ENCODE assay signal across 8 worm cellular contexts in genomic region chrIII:8201760-8202159, ce11.
A peak's percentile ranks its signal among the peaks of the same experiment; 100 is the strongest.
TF ChIP-seq lines count a peak whose summit lies in the region.

No protein-coding gene starts in this region.

TF ChIP-seq in whole organism, L1 larva, 84 proteins besides CTCF, POLR2A, EP300 and RAD21 (continues in another document):
- TF ChIP-seq jun-1 (tag; optimal IDR thresholded peaks at IDR 0.05; lab: Kevin White, UChicago): no peak
- TF ChIP-seq unc-62 (GFP tag; optimal IDR thresholded peaks at IDR 0.05; lab: Kevin White, UChicago): no peak
- TF ChIP-seq ceh-63 (GFP tag; optimal IDR thresholded peaks at IDR 0.05; lab: Kevin White, UChicago): no peak
- TF ChIP-seq tbx-2 (tag; optimal IDR thresholded peaks at IDR 0.05; lab: Kevin White, UChicago): peak; percentile 55
- TF ChIP-seq mdl-1 (tag; optimal IDR thresholded peaks at IDR 0.05; lab: Kevin White, UChicago): no peak
- TF ChIP-seq aha-1 (tag; optimal IDR thresholded peaks at IDR 0.05; lab: Kevin White, UChicago): no peak
- TF ChIP-seq nhr-85 (tag; lab: Kevin White, UChicago): no peak
- TF ChIP-seq isw-1 (GFP tag; IDR thresholded peaks at IDR 0.05; lab: Robert Waterston, UW): peak; percentile 31
- TF ChIP-seq ama-1 (optimal IDR thresholded peaks at IDR 0.05; lab: Kevin White, UChicago): no peak
- TF ChIP-seq hpl-2 (GFP tag; optimal IDR thresholded peaks at IDR 0.05; lab: Kevin White, UChicago): no peak
- TF ChIP-seq fos-1 (tag; optimal IDR thresholded peaks at IDR 0.05; lab: Kevin White, UChicago): no peak
- TF ChIP-seq lin-35 (GFP tag; optimal IDR thresholded peaks at IDR 0.05; lab: Kevin White, UChicago): peak in 1 of 2 experiments; percentile 51

TF ChIP-seq in whole organism, L2 larva, 48 proteins besides CTCF, POLR2A, EP300 and RAD21 (continues in another document):
- TF ChIP-seq sma-3 (GFP tag; optimal IDR thresholded peaks at IDR 0.05; lab: Kevin White, UChicago) (no peak), nhr-6 (tag; optimal IDR thresholded peaks at IDR 0.05; lab: Kevin White, UChicago) (no peak), nhr-10 (tag; optimal IDR thresholded peaks at IDR 0.05; lab: Kevin White, UChicago) (no peak), lin-11 (tag; optimal IDR thresholded peaks at IDR 0.05; lab: Kevin White, UChicago) (peak; percentile 30), sma-9 (GFP tag; optimal IDR thresholded peaks at IDR 0.05; lab: Kevin White, UChicago) (peak; percentile 41), sma-9 (tag; optimal IDR thresholded peaks at IDR 0.05; lab: Kevin White, UChicago) (no peak), C34F6.9 (tag; optimal IDR thresholded peaks at IDR 0.05; lab: Kevin White, UChicago) (peak; percentile 74), ztf-11 (tag; optimal IDR thresholded peaks at IDR 0.05; lab: Kevin White, UChicago) (no peak), nhr-77 (tag; optimal IDR thresholded peaks at IDR 0.05; lab: Kevin White, UChicago) (no peak), gmeb-1 (tag; optimal IDR thresholded peaks at IDR 0.05; lab: Kevin White, UChicago) (no peak), snpc-4 (tag; optimal IDR thresholded peaks at IDR 0.05; lab: Kevin White, UChicago) (no peak), nhr-11 (tag; optimal IDR thresholded peaks at IDR 0.05; lab: Kevin White, UChicago) (no peak)

TF ChIP-seq in whole organism, L3 larva, 47 proteins besides CTCF, POLR2A, EP300 and RAD21 (continues in another document):
- peak; percentile 43 for TF ChIP-seq snpc-4 (tag; optimal IDR thresholded peaks at IDR 0.05; lab: Kevin White, UChicago)
- TF ChIP-seq nfya-1 (tag; optimal IDR thresholded peaks at IDR 0.05; lab: Kevin White, UChicago; ENCODE audit: insufficient read depth): peak; percentile 77
- TF ChIP-seq elt-3 (tag; optimal IDR thresholded peaks at IDR 0.05; lab: Kevin White, UChicago): no peak
- TF ChIP-seq elt-2 (tag; optimal IDR thresholded peaks at IDR 0.05; lab: Kevin White, UChicago): no peak
- no peak for TF ChIP-seq nhr-237 (tag; optimal IDR thresholded peaks at IDR 0.05; lab: Kevin White, UChicago)
- TF ChIP-seq nhr-25 (tag; optimal IDR thresholded peaks at IDR 0.05; lab: Kevin White, UChicago): no peak
- no peak for TF ChIP-seq mml-1 (tag; optimal IDR thresholded peaks at IDR 0.05; lab: Kevin White, UChicago)
- TF ChIP-seq nhr-67 (tag; optimal IDR thresholded peaks at IDR 0.05; lab: Kevin White, UChicago): no peak
- TF ChIP-seq lin-39 (tag; optimal IDR thresholded peaks at IDR 0.05; lab: Kevin White, UChicago): peak; percentile 60
- no peak for TF ChIP-seq zag-1 (tag; optimal IDR thresholded peaks at IDR 0.05; lab: Kevin White, UChicago)
- TF ChIP-seq nhr-28 (tag; optimal IDR thresholded peaks at IDR 0.05; lab: Kevin White, UChicago): no peak
- no peak for TF ChIP-seq fkh-10 (GFP tag; optimal IDR thresholded peaks at IDR 0.05; lab: Kevin White, UChicago)

TF ChIP-seq in whole organism, L4 larva, 104 proteins besides CTCF, POLR2A, EP300 and RAD21 (continues in another document):
- TF ChIP-seq rbr-2 (tag; optimal IDR thresholded peaks at IDR 0.05; lab: Kevin White, UChicago) (peak; percentile 63), dpl-1 (GFP tag; optimal IDR thresholded peaks at IDR 0.05; lab: Kevin White, UChicago) (peak; percentile 6), vab-7 (GFP tag; IDR thresholded peaks at IDR 0.05; lab: Robert Waterston, UW) (0 out of 2 replicates have a peak, but pooled peaks have one; percentile 35), dmd-6 (GFP tag; IDR thresholded peaks at IDR 0.05; lab: Robert Waterston, UW) (0 out of 2 replicates have a peak, but pooled peaks have one; percentile 8), ceh-28 (tag; optimal IDR thresholded peaks at IDR 0.05; lab: Kevin White, UChicago) (peak; percentile 22), nhr-11 (tag; optimal IDR thresholded peaks at IDR 0.05; lab: Kevin White, UChicago) (peak; percentile 45), fkh-10 (GFP tag; optimal IDR thresholded peaks at IDR 0.05; lab: Kevin White, UChicago) (peak; percentile 45), daf-16 (GFP tag; optimal IDR thresholded peaks at IDR 0.05; lab: Kevin White, UChicago) (no peak), daf-16 (tag; optimal IDR thresholded peaks at IDR 0.05; lab: Kevin White, UChicago) (no peak), ctbp-1 (GFP tag; IDR thresholded peaks at IDR 0.05; lab: Robert Waterston, UW) (peak; percentile 28; the same call in 1 of the 2 replicates), lsy-2 (tag; optimal IDR thresholded peaks at IDR 0.05; lab: Kevin White, UChicago) (peak in 1 of 2 experiments; percentile 46)

TF ChIP-seq in whole organism, early embryonic, 17 proteins besides CTCF, POLR2A, EP300 and RAD21:
- TF ChIP-seq ceh-13 (GFP tag; optimal IDR thresholded peaks at IDR 0.05; lab: Kevin White, UChicago) (no peak), aly-1 (tag; optimal IDR thresholded peaks at IDR 0.05; lab: Kevin White, UChicago) (no peak), ceh-36 (tag; optimal IDR thresholded peaks at IDR 0.05; lab: Kevin White, UChicago) (peak; percentile 0), ets-7 (tag; optimal IDR thresholded peaks at IDR 0.05; lab: Kevin White, UChicago) (no peak), sea-1 (GFP tag; conservative IDR thresholded peaks at IDR 0.05; lab: Robert Waterston, UW) (no peak)

TF ChIP-seq in whole organism, late embryonic, 69 proteins besides CTCF, POLR2A, EP300 and RAD21 (continues in another document):
- TF ChIP-seq ceh-34 (tag; optimal IDR thresholded peaks at IDR 0.05; lab: Kevin White, UChicago): peak; percentile 63
- TF ChIP-seq ceh-48 (tag; optimal IDR thresholded peaks at IDR 0.05; lab: Kevin White, UChicago): peak; percentile 78
- no peak for TF ChIP-seq T23F11.4 (GFP tag; optimal IDR thresholded peaks at IDR 0.05; lab: Kevin White, UChicago)
- peak; percentile 33 for TF ChIP-seq ceh-14 (tag; optimal IDR thresholded peaks at IDR 0.05; lab: Kevin White, UChicago)
- TF ChIP-seq ceh-31 (tag; optimal IDR thresholded peaks at IDR 0.05; lab: Kevin White, UChicago): peak; percentile 78
- peak; percentile 51 for TF ChIP-seq nfya-1 (tag; optimal IDR thresholded peaks at IDR 0.05; lab: Kevin White, UChicago)
- peak; percentile 51 for TF ChIP-seq unc-55 (GFP tag; optimal IDR thresholded peaks at IDR 0.05; lab: Kevin White, UChicago)
- TF ChIP-seq ceh-18 (tag; optimal IDR thresholded peaks at IDR 0.05; lab: Kevin White, UChicago): peak; percentile 68
- peak; percentile 42 for TF ChIP-seq sdc-2 (tag; optimal IDR thresholded peaks at IDR 0.05; lab: Kevin White, UChicago)
- TF ChIP-seq ceh-19 (GFP tag; optimal IDR thresholded peaks at IDR 0.05; lab: Kevin White, UChicago): peak; percentile 33
- no peak for TF ChIP-seq elt-4 (tag; optimal IDR thresholded peaks at IDR 0.05; lab: Kevin White, UChicago)
- TF ChIP-seq rnt-1 (tag; optimal IDR thresholded peaks at IDR 0.05; lab: Kevin White, UChicago): peak; percentile 18
- no peak for TF ChIP-seq che-1 (tag; optimal IDR thresholded peaks at IDR 0.05; lab: Kevin White, UChicago)
- TF ChIP-seq unc-42 (tag; optimal IDR thresholded peaks at IDR 0.05; lab: Kevin White, UChicago): peak; percentile 83
- TF ChIP-seq K09A11.1 (tag; optimal IDR thresholded peaks at IDR 0.05; lab: Kevin White, UChicago; ENCODE audit: insufficient read depth): no peak

TF ChIP-seq in whole organism, mixed stage, embryonic, 35 proteins besides CTCF, POLR2A, EP300 and RAD21 (continues in another document):
- TF ChIP-seq mep-1 (tag; optimal IDR thresholded peaks at IDR 0.05; lab: Kevin White, UChicago) (no peak), elt-1 (tag; optimal IDR thresholded peaks at IDR 0.05; lab: Kevin White, UChicago; ENCODE audit: borderline replicate concordance, insufficient read depth) (no peak), drap-1 (GFP tag; optimal IDR thresholded peaks at IDR 0.05; lab: Kevin White, UChicago) (no peak), ceh-83 (GFP tag; optimal IDR thresholded peaks at IDR 0.05; lab: Kevin White, UChicago) (no peak), snpc-4 (tag; optimal IDR thresholded peaks at IDR 0.05; lab: Kevin White, UChicago) (no peak), tbx-8 (GFP tag; optimal IDR thresholded peaks at IDR 0.05; lab: Kevin White, UChicago) (no peak), ces-1 (GFP tag; optimal IDR thresholded peaks at IDR 0.05; lab: Kevin White, UChicago) (peak; percentile 62), ceh-43 (GFP tag; optimal IDR thresholded peaks at IDR 0.05; lab: Kevin White, UChicago) (no peak), cnd-1 (tag; optimal IDR thresholded peaks at IDR 0.05; lab: Kevin White, UChicago) (no peak), lin-32 (GFP tag; optimal IDR thresholded peaks at IDR 0.05; lab: Kevin White, UChicago) (no peak), hlh-1 (tag; optimal IDR thresholded peaks at IDR 0.05; lab: Kevin White, UChicago) (peak; percentile 58), lsy-2 (tag; optimal IDR thresholded peaks at IDR 0.05; lab: Kevin White, UChicago) (no peak), pha-4 (tag; optimal IDR thresholded peaks at IDR 0.05; lab: Kevin White, UChicago) (no peak), sptf-1 (tag; optimal IDR thresholded peaks at IDR 0.05; lab: Kevin White, UChicago) (no peak), nhr-2 (tag; optimal IDR thresholded peaks at IDR 0.05; lab: Kevin White, UChicago) (no peak), ceh-39 (tag; optimal IDR thresholded peaks at IDR 0.05; lab: Kevin White, UChicago) (no peak), elt-3 (tag; optimal IDR thresholded peaks at IDR 0.05; lab: Kevin White, UChicago) (no peak)

TF ChIP-seq in whole organism, young adult, 124 proteins besides CTCF, POLR2A, EP300 and RAD21:
- TF ChIP-seq K12H6.12 (tag; optimal IDR thresholded peaks at IDR 0.05; lab: Kevin White, UChicago) (peak; percentile 65), C17E4.6 (GFP tag; IDR thresholded peaks at IDR 0.05; lab: Robert Waterston, UW) (no peak)
